Fruit fly (Drosophila melanogaster) Kc167 (cell line): ENCODE measurements around the gene gammaTub37C.

Experiments used
- Myc ChIP-seq: fragments of >200 bp; optimal IDR thresholded peaks from 2 replicates; lab custom pipeline; 2017; ENCODE audit warnings: missing external identifiers
- Sin3A ChIP-seq: fragments of >200 bp; optimal IDR thresholded peaks from 2 replicates; lab custom pipeline; 2018; ENCODE audit warnings: missing external identifiers
- h ChIP-seq: fragments of >200 bp; optimal IDR thresholded peaks from 3 replicates; lab custom pipeline; 2018; ENCODE audit warnings: missing external identifiers
- insv ChIP-seq: fragments of >200 bp; optimal IDR thresholded peaks from 3 replicates; lab custom pipeline; 2018; ENCODE audit warnings: missing external identifiers
- psq ChIP-seq: fragments of >200 bp; optimal IDR thresholded peaks from 2 replicates; lab custom pipeline; 2017; ENCODE audit warnings: missing external identifiers
- ttk ChIP-seq: sonication (Bioruptor generic); optimal IDR thresholded peaks from 2 replicates; lab custom pipeline; 2017; ENCODE audit warnings: missing external identifiers

dm6 chr2L:19135955-19136677 lies 49.4 kb downstream of the gammaTub37C start:
- TF ChIP-seq psq (lab: Kevin White, UChicago) (no peak), ttk (lab: Kevin White, UChicago) (no peak), h (lab: Kevin White, UChicago) (no peak), Sin3A (lab: Kevin White, UChicago) (no peak), Myc (lab: Kevin White, UChicago) (no peak), insv (no peak)
